Worm (Caenorhabditis elegans) whole organism, L2 larva: Measurements from ENCODE around the gene ccm-3.

Source experiments
- C34F6.9 ChIP-seq: fragments of 150-350 bp; optimal IDR thresholded peaks from 2 replicates; lab custom pipeline; 2014; ENCODE audit warnings: missing biosample characterization, missing genetic modification characterization
- dmd-4 ChIP-seq: sonication (generic microtip); optimal IDR thresholded peaks from 2 replicates; lab custom pipeline; 2017; ENCODE audit warnings: missing biosample characterization, missing genetic modification characterization
- gmeb-1 ChIP-seq: fragments of 150-350 bp; optimal IDR thresholded peaks from 2 replicates; lab custom pipeline; 2014; ENCODE audit warnings: missing biosample characterization, missing genetic modification characterization
- lin-11 ChIP-seq: fragments of 150-350 bp; sonication (generic microtip); optimal IDR thresholded peaks from 2 replicates; lab custom pipeline; 2014; ENCODE audit warnings: missing biosample characterization, missing genetic modification characterization, inconsistent platforms, mixed read lengths
- lin-13 ChIP-seq: fragments of 150-350 bp; optimal IDR thresholded peaks from 2 replicates; lab custom pipeline; 2014; ENCODE audit warnings: missing biosample characterization, missing genetic modification reagents, missing genetic modification characterization
- nhr-237 ChIP-seq: fragments of 150-350 bp; optimal IDR thresholded peaks from 2 replicates; lab custom pipeline; 2014; ENCODE audit warnings: missing biosample characterization, missing genetic modification characterization
- nhr-25 ChIP-seq: fragments of 150-350 bp; sonication (generic microtip); optimal IDR thresholded peaks from 3 replicates; lab custom pipeline; 2014; ENCODE audit warnings: missing biosample characterization, missing genetic modification characterization
- nhr-77 ChIP-seq: fragments of 150-350 bp; optimal IDR thresholded peaks from 2 replicates; lab custom pipeline; 2014; ENCODE audit warnings: missing biosample characterization, missing genetic modification characterization
- skn-1 ChIP-seq: sonication (generic microtip); optimal IDR thresholded peaks from 2 replicates; lab custom pipeline; 2017; ENCODE audit warnings: missing biosample characterization, missing genetic modification characterization
- unc-62 ChIP-seq: fragments of 150-350 bp; optimal IDR thresholded peaks from 2 replicates; lab custom pipeline; 2014; ENCODE audit warnings: missing biosample characterization, missing genetic modification reagents, missing genetic modification characterization
- zag-1 ChIP-seq: fragments of 150-350 bp; optimal IDR thresholded peaks from 2 replicates; lab custom pipeline; 2014; ENCODE audit warnings: missing biosample characterization, missing genetic modification characterization

DNA sequence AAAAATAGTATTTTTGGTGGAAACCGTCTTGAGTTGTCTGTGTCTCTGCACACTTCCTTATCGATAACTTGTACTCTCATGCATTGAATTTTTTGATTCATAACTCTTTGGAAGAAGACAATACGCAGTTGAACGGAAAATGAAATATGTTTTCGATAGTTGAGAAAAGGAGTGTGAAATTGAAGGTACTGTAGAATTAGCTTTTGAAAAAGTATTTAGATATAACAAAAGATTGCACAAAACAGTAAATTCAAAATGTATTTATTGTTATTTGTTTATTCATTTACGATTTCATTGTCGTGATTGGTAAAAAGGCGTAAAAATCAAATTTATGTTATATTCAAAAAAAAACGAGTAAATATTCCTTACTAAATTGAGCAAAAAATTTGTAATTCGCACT lies 10.6 kb downstream of the ccm-3 start, which contains the start of gene C14A4.7:
- TF ChIP-seq lin-13 (GFP tag; lab: Kevin White, UChicago) (no peak), nhr-237 (no peak), lin-11 (tag; lab: Kevin White, UChicago) (no peak), zag-1 (no peak), C34F6.9 (no peak), unc-62 (GFP tag; lab: Kevin White, UChicago) (no peak), gmeb-1 (tag; lab: Kevin White, UChicago) (no peak), nhr-77 (tag; lab: Kevin White, UChicago) (no peak), dmd-4 (tag; lab: Kevin White, UChicago) (no peak), skn-1 (tag; lab: Kevin White, UChicago) (no peak), nhr-25 (tag; lab: Kevin White, UChicago) (no peak)
